Worm (Caenorhabditis elegans) whole organism, L1 larva: ENCODE data around the gene fipr-14.

Source experiments
- C16A3.4 ChIP-seq: fragments of 150-350 bp; optimal IDR thresholded peaks from 2 replicates; lab custom pipeline; 2014; ENCODE audit warnings: missing biosample characterization, missing genetic modification characterization
- C34B4.2 ChIP-seq: sonication (generic microtip); optimal IDR thresholded peaks from 2 replicates; lab custom pipeline; 2017; ENCODE audit warnings: mild to moderate bottlenecking, missing genetic modification characterization, missing compliant biosample characterization
- dpl-1 ChIP-seq, 3 experiments: fragments of 150-350 bp in 2 of 3; sonication (generic microtip) in 1 of 3; optimal IDR thresholded peaks; 2 replicates each; lab custom pipeline; 2014 to 2017; ENCODE audit warnings: missing biosample characterization in 3 of 3, missing genetic modification characterization in 3 of 3, missing genetic modification reagents in 3 of 3
- egl-27 ChIP-seq, 2 experiments: fragments of 150-350 bp in 1 of 2; sonication (generic microtip); optimal IDR thresholded peaks; 3 replicates each; lab custom pipeline; 2017 to 2018; ENCODE audit warnings: missing biosample characterization in 2 of 2, missing genetic modification characterization in 2 of 2, missing genetic modification reagents in 2 of 2
- jun-1 ChIP-seq: fragments of 150-350 bp; optimal IDR thresholded peaks from 2 replicates; lab custom pipeline; 2014; ENCODE audit warnings: missing biosample characterization, missing genetic modification reagents, missing genetic modification characterization
- lin-13 ChIP-seq: fragments of 150-350 bp; optimal IDR thresholded peaks from 2 replicates; lab custom pipeline; 2014; ENCODE audit warnings: missing biosample characterization, missing genetic modification reagents, missing genetic modification characterization
- lir-3 ChIP-seq: sonication (generic microtip); optimal IDR thresholded peaks from 2 replicates; lab custom pipeline; 2016; ENCODE audit warnings: mild to moderate bottlenecking, missing genetic modification characterization, moderate library complexity, missing compliant biosample characterization; ENCODE audit not compliant: poor library complexity
- mdl-1 ChIP-seq, 2 experiments: fragments of 150-350 bp; optimal IDR thresholded peaks; 2 replicates each; lab custom pipeline; 2014 to 2017; ENCODE audit warnings: missing biosample characterization in 2 of 2, missing genetic modification characterization in 2 of 2, inconsistent platforms in 1 of 2
- nhr-28 ChIP-seq: fragments of 150-350 bp; optimal IDR thresholded peaks from 2 replicates; lab custom pipeline; 2014; ENCODE audit warnings: missing biosample characterization, missing genetic modification characterization
- nhr-90 ChIP-seq: sonication (generic microtip); optimal IDR thresholded peaks from 2 replicates; lab custom pipeline; 2016; ENCODE audit warnings: mild to moderate bottlenecking, missing genetic modification characterization, missing compliant biosample characterization; ENCODE audit not compliant: poor library complexity
- unc-62 ChIP-seq: fragments of 150-350 bp; optimal IDR thresholded peaks from 2 replicates; lab custom pipeline; 2014; ENCODE audit warnings: missing biosample characterization, missing genetic modification reagents, missing genetic modification characterization
- zag-1 ChIP-seq: fragments of 150-350 bp; optimal IDR thresholded peaks from 2 replicates; lab custom pipeline; 2014; ENCODE audit warnings: missing biosample characterization, missing genetic modification characterization

- TF ChIP-seq lir-3 (no peak), unc-62 (GFP tag; lab: Kevin White, UChicago) (no peak), mdl-1 (tag; optimal IDR thresholded peaks at IDR 0.05; lab: Kevin White, UChicago) (no peak), nhr-90 (tag; lab: Kevin White, UChicago) (no peak), C16A3.4 (tag; lab: Kevin White, UChicago) (no peak), nhr-28 (tag; lab: Kevin White, UChicago) (no peak), lin-13 (GFP tag; lab: Kevin White, UChicago) (no peak), C34B4.2 (tag; lab: Kevin White, UChicago) (no peak), jun-1 (no peak), egl-27 (tag; optimal IDR thresholded peaks at IDR 0.05; lab: Kevin White, UChicago) (no peak), zag-1 (tag; lab: Kevin White, UChicago) (no peak), dpl-1 (GFP tag; optimal IDR thresholded peaks at IDR 0.05; lab: Kevin White, UChicago) (no peak)
These were observed 27.3 kb downstream of the fipr-14 start, which contains the start of gene ZK596.3 for ce11 chrIV:10904282-10904681.
